Fruit fly (Drosophila melanogaster) whole organism, wandering third instar larva: ENCODE measurements around the gene CG10959.

ENCODE experiments used
- Abd-B ChIP-seq: fragments of >200 bp; optimal IDR thresholded peaks from 2 replicates; lab custom pipeline; 2017; ENCODE audit warnings: missing biosample characterization, missing genetic modification characterization
- CG32264 ChIP-seq: fragments of 200-800 bp; sonication (Bioruptor generic); optimal IDR thresholded peaks from 2 replicates; lab custom pipeline; 2016; ENCODE audit warnings: missing biosample characterization, missing genetic modification characterization
- CG9705 ChIP-seq: fragments of 200-800 bp; sonication (Bioruptor generic); optimal IDR thresholded peaks from 2 replicates; lab custom pipeline; 2018; ENCODE audit warnings: missing biosample characterization, mild to moderate bottlenecking, missing genetic modification characterization
- CrebA ChIP-seq: fragments of 200-800 bp; sonication (Bioruptor generic); optimal IDR thresholded peaks from 2 replicates; lab custom pipeline; 2016; ENCODE audit warnings: missing biosample characterization, mild to moderate bottlenecking, missing genetic modification characterization, borderline replicate concordance
- Dfd ChIP-seq: fragments of >200 bp; optimal IDR thresholded peaks from 2 replicates; lab custom pipeline; 2017; ENCODE audit warnings: missing biosample characterization, missing genetic modification characterization
- Dif ChIP-seq: fragments of 200-275, 200-300 bp; sonication (Bioruptor generic); optimal IDR thresholded peaks from 2 replicates; lab custom pipeline; 2018; ENCODE audit warnings: missing biosample characterization, missing genetic modification characterization; ENCODE audit not compliant: partially characterized antibody
- GATAd ChIP-seq: sonication (Bioruptor generic); optimal IDR thresholded peaks from 2 replicates; lab custom pipeline; 2016; ENCODE audit warnings: missing biosample characterization, missing genetic modification characterization
- HLH106 ChIP-seq: fragments of 200-800 bp; optimal IDR thresholded peaks from 3 replicates; lab custom pipeline; 2019; ENCODE audit warnings: missing biosample characterization, mild to moderate bottlenecking, missing genetic modification characterization, moderate library complexity
- Hnf4 ChIP-seq: fragments of 200-800 bp; sonication (Bioruptor generic); optimal IDR thresholded peaks from 2 replicates; lab custom pipeline; 2016; ENCODE audit warnings: missing biosample characterization, mild to moderate bottlenecking, missing genetic modification characterization
- Hr78 ChIP-seq: fragments of >200 bp; optimal IDR thresholded peaks from 2 replicates; lab custom pipeline; 2017; ENCODE audit warnings: missing biosample characterization, missing genetic modification characterization
- Hr83 ChIP-seq: fragments of 200-300 bp; sonication (Bioruptor generic); optimal IDR thresholded peaks from 2 replicates; lab custom pipeline; 2016; ENCODE audit warnings: missing biosample characterization, mild to moderate bottlenecking, missing genetic modification characterization, moderate library complexity; ENCODE audit not compliant: poor library complexity, severe bottlenecking
- Jra ChIP-seq: sonication (Bioruptor generic); optimal IDR thresholded peaks from 2 replicates; lab custom pipeline; 2016; ENCODE audit warnings: missing biosample characterization, missing genetic modification characterization
- Mio ChIP-seq: sonication (Bioruptor generic); optimal IDR thresholded peaks from 2 replicates; lab custom pipeline; 2016; ENCODE audit warnings: missing biosample characterization, missing genetic modification characterization
- Myc ChIP-seq: fragments of >200 bp; optimal IDR thresholded peaks from 2 replicates; lab custom pipeline; 2017
- N ChIP-seq: fragments of >200 bp; optimal IDR thresholded peaks from 2 replicates; lab custom pipeline; 2018; ENCODE audit warnings: missing biosample characterization, missing external identifiers, missing genetic modification characterization
- OdsH ChIP-seq: fragments of 200-800 bp; sonication (Bioruptor generic); optimal IDR thresholded peaks from 2 replicates; lab custom pipeline; 2016; ENCODE audit warnings: missing biosample characterization, mild to moderate bottlenecking, missing genetic modification characterization
- Rel ChIP-seq, 2 experiments: fragments of 200-800 bp; sonication (Bioruptor generic) in 1 of 2; optimal IDR thresholded peaks; 2 replicates in 1 of 2; 3 replicates in 1 of 2; lab custom pipeline; 2016 to 2019; ENCODE audit warnings: mild to moderate bottlenecking in 2 of 2, missing biosample characterization in 2 of 2, missing genetic modification characterization in 2 of 2, moderate library complexity in 1 of 2
- Sp1 ChIP-seq: fragments of 200-800 bp; sonication (Bioruptor generic); optimal IDR thresholded peaks from 3 replicates; lab custom pipeline; 2019; ENCODE audit warnings: missing biosample characterization, mild to moderate bottlenecking, missing genetic modification characterization, moderate library complexity
- Vsx2 ChIP-seq: fragments of 200-300, 225-300 bp; sonication (Bioruptor generic); optimal IDR thresholded peaks from 2 replicates; lab custom pipeline; 2018; ENCODE audit warnings: missing biosample characterization, missing genetic modification characterization; ENCODE audit not compliant: partially characterized antibody
- br ChIP-seq: fragments of 200-800 bp; sonication (Bioruptor generic); optimal IDR thresholded peaks from 2 replicates; lab custom pipeline; 2016; ENCODE audit warnings: missing biosample characterization, missing genetic modification characterization
- brk ChIP-seq: fragments of 200-800 bp; sonication (Bioruptor generic); optimal IDR thresholded peaks from 2 replicates; lab custom pipeline; 2016; ENCODE audit warnings: missing biosample characterization, mild to moderate bottlenecking, missing genetic modification characterization
- dl ChIP-seq, 2 experiments: fragments of 175-275, 200-275 bp in 1 of 2; fragments of 200-275 bp in 1 of 2; sonication (Bioruptor generic); optimal IDR thresholded peaks; lab custom pipeline; 2018; ENCODE audit warnings: mild to moderate bottlenecking in 2 of 2, missing biosample characterization in 2 of 2, missing genetic modification characterization in 2 of 2, moderate library complexity in 2 of 2; ENCODE audit not compliant: partially characterized antibody in 2 of 2, insufficient read depth in 1 of 2
- dmrt93B ChIP-seq: fragments of 200-800 bp; sonication (Bioruptor generic); optimal IDR thresholded peaks from 2 replicates; lab custom pipeline; 2018; ENCODE audit warnings: missing biosample characterization, mild to moderate bottlenecking, missing genetic modification characterization
- dsf ChIP-seq: sonication (Bioruptor generic); optimal IDR thresholded peaks from 2 replicates; lab custom pipeline; 2016; ENCODE audit warnings: missing biosample characterization, missing genetic modification characterization, borderline replicate concordance
- ey ChIP-seq: fragments of 200-800 bp; sonication (Bioruptor generic); optimal IDR thresholded peaks from 2 replicates; lab custom pipeline; 2016; ENCODE audit warnings: missing biosample characterization, missing genetic modification characterization
- foxo ChIP-seq, 2 experiments: fragments of 200-800 bp; sonication (Bioruptor generic); optimal IDR thresholded peaks; 2 replicates in 1 of 2; 3 replicates in 1 of 2; lab custom pipeline; 2016 to 2017; ENCODE audit warnings: missing biosample characterization in 2 of 2, missing genetic modification characterization in 2 of 2
- fru ChIP-seq: fragments of 200-800 bp; sonication (Bioruptor generic); optimal IDR thresholded peaks from 3 replicates; lab custom pipeline; 2016; ENCODE audit warnings: missing biosample characterization, mild to moderate bottlenecking, missing genetic modification characterization
- h ChIP-seq: fragments of 200-800 bp; sonication (Bioruptor generic); optimal IDR thresholded peaks from 3 replicates; lab custom pipeline; 2016; ENCODE audit warnings: missing biosample characterization, mild to moderate bottlenecking, missing genetic modification characterization
- jim ChIP-seq: fragments of 175-275, 200-325 bp; sonication (Bioruptor generic); optimal IDR thresholded peaks from 2 replicates; lab custom pipeline; 2016; ENCODE audit warnings: missing biosample characterization, mild to moderate bottlenecking, missing genetic modification characterization
- lola ChIP-seq: fragments of >200 bp; optimal IDR thresholded peaks from 2 replicates; lab custom pipeline; 2017; ENCODE audit warnings: missing biosample characterization, missing genetic modification characterization
- pan ChIP-seq: fragments of >200 bp; optimal IDR thresholded peaks from 2 replicates; lab custom pipeline; 2017
- psq ChIP-seq: fragments of 200-800 bp; sonication (Bioruptor generic); optimal IDR thresholded peaks from 3 replicates; lab custom pipeline; 2017; ENCODE audit warnings: missing biosample characterization, mild to moderate bottlenecking, missing genetic modification characterization, moderate library complexity
- rgr ChIP-seq: fragments of 200-800 bp; sonication (Bioruptor generic); optimal IDR thresholded peaks from 3 replicates; lab custom pipeline; 2016; ENCODE audit warnings: missing biosample characterization, mild to moderate bottlenecking, missing genetic modification characterization
- sage ChIP-seq: fragments of 200-800 bp; sonication (Bioruptor generic); optimal IDR thresholded peaks from 2 replicates; lab custom pipeline; 2016; ENCODE audit warnings: missing biosample characterization, mild to moderate bottlenecking, missing genetic modification characterization
- sv ChIP-seq: fragments of 200-800 bp; sonication (Bioruptor generic); optimal IDR thresholded peaks from 3 replicates; lab custom pipeline; 2016; ENCODE audit warnings: missing biosample characterization, missing genetic modification characterization
- tai ChIP-seq: sonication (Bioruptor generic); optimal IDR thresholded peaks from 2 replicates; lab custom pipeline; 2016; ENCODE audit warnings: missing biosample characterization, missing genetic modification characterization
- usp ChIP-seq: fragments of >200 bp; optimal IDR thresholded peaks from 2 replicates; lab custom pipeline; 2017; ENCODE audit warnings: missing biosample characterization, missing genetic modification characterization
- woc ChIP-seq: sonication (Bioruptor generic); optimal IDR thresholded peaks from 2 replicates; lab custom pipeline; 2016; ENCODE audit warnings: missing biosample characterization, mild to moderate bottlenecking, missing genetic modification characterization

Gene CG10959

dm6 chrX:8140707-8141106 is 7.9 kb upstream of the CG10959 start:
- no peak for TF ChIP-seq Myc
- no peak for TF ChIP-seq CG9705 (GFP tag; lab: Kevin White, UChicago)
- no peak for TF ChIP-seq CrebA
- no peak for TF ChIP-seq rgr (GFP tag; lab: Kevin White, UChicago)
- TF ChIP-seq dmrt93B = no peak
- no peak for TF ChIP-seq Dfd
- no peak for TF ChIP-seq Jra (GFP tag; lab: Kevin White, UChicago)
- TF ChIP-seq HLH106 = no peak
- no peak for TF ChIP-seq tai
- no peak for TF ChIP-seq Mio (GFP tag; lab: Kevin White, UChicago)
- TF ChIP-seq, all 38 proteins: peak for 0

DNA sequence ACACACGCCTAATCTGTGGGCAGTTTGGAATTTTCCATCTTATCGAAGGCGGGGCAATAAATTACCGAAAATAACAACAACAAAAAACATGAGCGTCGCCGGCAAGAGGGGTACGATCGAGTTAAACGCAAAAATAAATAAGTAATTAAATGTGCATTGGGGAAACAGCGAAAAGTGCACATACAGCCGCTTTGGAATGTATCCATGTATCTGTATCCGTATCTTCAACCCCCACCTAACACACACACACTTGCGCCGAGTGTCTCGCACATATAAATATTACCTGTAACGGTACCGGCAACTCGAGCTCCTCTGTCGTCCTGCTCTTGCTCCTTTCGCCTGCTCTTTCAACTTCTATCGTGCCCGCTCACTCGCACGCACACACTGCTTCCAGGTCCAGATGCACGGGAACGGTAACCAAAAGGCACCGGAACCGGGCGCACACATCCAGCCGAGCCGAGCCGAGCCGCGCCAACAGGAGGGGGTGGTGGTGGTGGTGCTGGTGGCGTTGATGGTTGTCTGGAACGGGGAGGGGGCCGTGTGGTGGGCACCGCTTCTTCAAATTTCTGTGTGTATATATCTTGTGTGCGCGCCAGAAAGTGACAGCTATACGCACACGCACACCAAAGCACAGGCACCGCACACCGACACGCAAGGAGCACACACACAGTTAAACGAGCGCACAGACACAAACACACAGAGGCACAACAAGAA is 7.1 kb upstream of the CG10959 start:
- peak; percentile 29 for TF ChIP-seq psq (GFP tag; lab: Kevin White, UChicago)
- no peak for TF ChIP-seq lola (GFP tag; lab: Kevin White, UChicago)
- TF ChIP-seq Hr83 (GFP tag; lab: Kevin White, UChicago) = peak; percentile 89
- peak; percentile 63 for TF ChIP-seq Abd-B
- peak; percentile 11 for TF ChIP-seq woc (GFP tag; lab: Kevin White, UChicago)
- no peak for TF ChIP-seq Mio (GFP tag; lab: Kevin White, UChicago)
- TF ChIP-seq br = no peak
- peak; percentile 19 for TF ChIP-seq sage
- no peak for TF ChIP-seq tai
- TF ChIP-seq N (GFP tag; lab: Kevin White, UChicago) = peak; percentile 95
- TF ChIP-seq usp = no peak
- peak; percentile 52 for TF ChIP-seq Dif (GFP tag; lab: Kevin White, UChicago)
- peak; percentile 39 for TF ChIP-seq CG9705 (GFP tag; lab: Kevin White, UChicago)
- TF ChIP-seq Vsx2 (GFP tag; lab: Kevin White, UChicago) = no peak
- TF ChIP-seq foxo (GFP tag; optimal IDR thresholded peaks at IDR 0.05; lab: Kevin White, UChicago) = peak in 1 of 2 experiments; percentile 67
- no peak for TF ChIP-seq brk (GFP tag; lab: Kevin White, UChicago)
- peak; percentile 49 for TF ChIP-seq Hr78 (GFP tag; lab: Kevin White, UChicago)
- TF ChIP-seq Dfd = no peak
- TF ChIP-seq Jra (GFP tag; lab: Kevin White, UChicago) = peak; percentile 25
- no peak for TF ChIP-seq Myc
- TF ChIP-seq dsf = no peak
- TF ChIP-seq jim (GFP tag; lab: Kevin White, UChicago) = no peak
- TF ChIP-seq GATAd (GFP tag; lab: Kevin White, UChicago) = no peak
- TF ChIP-seq OdsH (GFP tag; lab: Kevin White, UChicago) = peak; percentile 47
- peak; percentile 72 for TF ChIP-seq rgr (GFP tag; lab: Kevin White, UChicago)
- TF ChIP-seq fru = peak; percentile 61
- peak; percentile 65 for TF ChIP-seq Sp1 (GFP tag; lab: Kevin White, UChicago)
- peak; percentile 38 for TF ChIP-seq HLH106
- no peak for TF ChIP-seq dmrt93B
- no peak for TF ChIP-seq CG32264 (GFP tag; lab: Kevin White, UChicago)
- no peak for TF ChIP-seq CrebA
- no peak for TF ChIP-seq dl (GFP tag; optimal IDR thresholded peaks at IDR 0.05; lab: Kevin White, UChicago; ENCODE audit: insufficient read depth in 1 of 2, partially characterized antibody in 2 of 2)
- no peak for TF ChIP-seq sv (GFP tag; lab: Kevin White, UChicago)
- TF ChIP-seq Hnf4 = peak; percentile 40
- TF ChIP-seq pan = no peak
- TF ChIP-seq h (GFP tag; lab: Kevin White, UChicago) = peak; percentile 67
- TF ChIP-seq Rel (GFP tag; optimal IDR thresholded peaks at IDR 0.05; lab: Kevin White, UChicago) = no peak
- TF ChIP-seq Rel (tag; optimal IDR thresholded peaks at IDR 0.05; lab: Kevin White, UChicago) = peak; percentile 34
- peak; percentile 63 for TF ChIP-seq ey (GFP tag; lab: Kevin White, UChicago)

DNA sequence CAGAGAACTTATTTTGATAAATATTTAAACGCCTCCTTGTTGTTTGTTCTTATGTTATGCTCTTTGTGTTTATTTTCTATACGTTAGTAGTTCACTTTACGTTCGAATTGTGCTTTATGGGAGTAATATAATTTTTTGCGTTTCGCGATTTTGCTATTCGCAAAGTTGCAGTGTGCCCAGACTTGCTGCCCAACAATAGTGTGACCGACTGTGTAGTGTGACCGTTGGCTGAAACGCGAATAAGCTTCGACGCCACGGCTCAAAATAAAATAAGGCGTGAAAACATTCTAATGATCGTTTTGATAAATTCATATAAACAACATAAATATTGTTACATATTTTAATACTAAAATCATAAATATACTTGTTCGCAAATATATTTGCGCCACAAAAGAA is 6.5 kb upstream of the CG10959 start, which contains the start of gene Smox:
Gene Smox (minus strand): TSS at position 213 of the 396 bp plus-strand sequence.
- TF ChIP-seq usp (no peak), psq (GFP tag; lab: Kevin White, UChicago) (no peak), CG9705 (GFP tag; lab: Kevin White, UChicago) (no peak), brk (GFP tag; lab: Kevin White, UChicago) (no peak), dsf (no peak), sage (no peak), OdsH (GFP tag; lab: Kevin White, UChicago) (no peak), Hnf4 (no peak), N (GFP tag; lab: Kevin White, UChicago) (no peak), Vsx2 (GFP tag; lab: Kevin White, UChicago) (no peak), Hr83 (GFP tag; lab: Kevin White, UChicago) (no peak), sv (GFP tag; lab: Kevin White, UChicago) (no peak), Sp1 (GFP tag; lab: Kevin White, UChicago) (no peak), pan (no peak), Dfd (no peak), Mio (GFP tag; lab: Kevin White, UChicago) (no peak), jim (GFP tag; lab: Kevin White, UChicago) (no peak)
- TF ChIP-seq, all 38 proteins: peak for 0
